Worm (Caenorhabditis elegans) whole organism, dauer: ENCODE results near the gene cla-1.
"Not testable (repeated sequence)": the region's sequence is repeated elsewhere in the genome, so short reads cannot be mapped to it uniquely, and the experiment has no call there.

ENCODE experiments used
- unc-62 ChIP-seq: sonication (generic microtip); optimal IDR thresholded peaks from 2 replicates; lab custom pipeline; 2017; ENCODE audit warnings: missing biosample characterization, missing genetic modification reagents, missing genetic modification characterization

cla-1 gene

ce11 chrIV:7628942-7629341 is 40.2 kb downstream of the cla-1 start, which contains the start of gene F45E4.5:
Gene F45E4.5 (minus strand): TSS chrIV:7629042.
- TF ChIP-seq unc-62 = no peak

ce11 chrIV:7632535-7632934 is 43.8 kb downstream of the cla-1 start, which contains the start of gene F45E4.6:
Gene F45E4.6 (minus strand): TSS chrIV:7632548.
- TF ChIP-seq unc-62 = no peak

ce11 chrIV:7633020-7633419 is 44.3 kb downstream of the cla-1 start, which contains the start of gene plp-1:
Gene plp-1 (plus strand): TSS chrIV:7633360.
- no peak for TF ChIP-seq unc-62

ce11 chrIV:7634578-7634977 is 45.8 kb downstream of the cla-1 start, which contains the start of gene warf-1:
Gene warf-1 (plus strand): TSS chrIV:7634786.
- not testable (repeated sequence) for TF ChIP-seq unc-62

- no peak for TF ChIP-seq unc-62
Measured at ce11 chrIV:7641758-7642157, 53.0 kb downstream of the cla-1 start, which contains the start of gene nep-16. Gene nep-16 (minus strand): TSS chrIV:7641858.

ce11 chrIV:7642971-7643370 is 54.2 kb downstream of the cla-1 start, which contains the start of gene nlp-20:
Gene nlp-20 (minus strand): TSS chrIV:7643071.
- TF ChIP-seq unc-62 = no peak

ce11 chrIV:7646119-7646518 is 57.4 kb downstream of the cla-1 start, which contains the start of gene hmg-5:
Gene hmg-5 (minus strand): TSS chrIV:7646219.
- no peak for TF ChIP-seq unc-62

- no peak for TF ChIP-seq unc-62
Measured at ce11 chrIV:7646861-7647260, 58.1 kb downstream of the cla-1 start.

ce11 chrIV:7650433-7650832 is 61.7 kb downstream of the cla-1 start:
- no peak for TF ChIP-seq unc-62

- TF ChIP-seq unc-62 = no peak
Measured at ce11 chrIV:7651120-7651519, 62.4 kb downstream of the cla-1 start, which contains the start of gene cima-1. Gene cima-1 (plus strand): TSS chrIV:7651459.

- TF ChIP-seq unc-62 = no peak
Measured at ce11 chrIV:7653198-7653597, 64.5 kb downstream of the cla-1 start.

ce11 chrIV:7654212-7654778 is 65.6 kb downstream of the cla-1 start, which contains the start of gene nrde-4:
Gene nrde-4 (minus strand): TSS chrIV:7654262.
- TF ChIP-seq unc-62 = no peak

- no peak for TF ChIP-seq unc-62
Measured at ce11 chrIV:7658589-7658988, 69.9 kb downstream of the cla-1 start, which contains the start of gene C08G9.1. Gene C08G9.1 (plus strand): TSS chrIV:7658763.

- no peak for TF ChIP-seq unc-62
Measured at ce11 chrIV:7659481-7659880, 70.8 kb downstream of the cla-1 start.

ce11 chrIV:7661569-7661968 is 72.8 kb downstream of the cla-1 start:
- TF ChIP-seq unc-62 = no peak

ce11 chrIV:7663006-7663405 is 74.3 kb downstream of the cla-1 start:
- no peak for TF ChIP-seq unc-62

- no peak for TF ChIP-seq unc-62
Measured at ce11 chrIV:7672872-7673271, 84.1 kb downstream of the cla-1 start, which contains the start of gene C08G9.2. Gene C08G9.2 (minus strand): TSS chrIV:7672972.

- TF ChIP-seq unc-62 = no peak
Measured at ce11 chrIV:7674874-7675273, 86.1 kb downstream of the cla-1 start, which contains the start of gene itr-1. Gene itr-1 (plus strand): TSS chrIV:7675174.
